Worm (Caenorhabditis elegans) whole organism, L3 larva: ENCODE measurements around the gene srz-105.

Experiments
- R02D3.7 ChIP-seq: fragments of 150-350 bp; optimal IDR thresholded peaks from 2 replicates; lab custom pipeline; 2014; ENCODE audit warnings: missing biosample characterization, missing genetic modification characterization
- ZK546.5 ChIP-seq: sonication (generic microtip); optimal IDR thresholded peaks from 2 replicates; lab custom pipeline; 2017; ENCODE audit warnings: missing biosample characterization, missing genetic modification characterization
- aly-2 ChIP-seq: fragments of 150-350 bp; optimal IDR thresholded peaks from 2 replicates; lab custom pipeline; 2014; ENCODE audit warnings: missing biosample characterization, missing genetic modification characterization
- ceh-16 ChIP-seq: sonication (generic microtip); optimal IDR thresholded peaks from 2 replicates; lab custom pipeline; 2017; ENCODE audit warnings: missing biosample characterization, missing genetic modification characterization
- ceh-28 ChIP-seq: fragments of 150-350 bp; optimal IDR thresholded peaks from 2 replicates; lab custom pipeline; 2014; ENCODE audit warnings: missing biosample characterization, missing genetic modification reagents, missing genetic modification characterization
- ceh-9 ChIP-seq: sonication (generic microtip); optimal IDR thresholded peaks from 2 replicates; lab custom pipeline; 2018; ENCODE audit warnings: missing biosample characterization, missing genetic modification characterization
- egl-5 ChIP-seq: fragments of 150-350 bp; optimal IDR thresholded peaks from 2 replicates; lab custom pipeline; 2017; ENCODE audit warnings: missing biosample characterization, missing genetic modification reagents, missing genetic modification characterization, inconsistent platforms
- elt-3 ChIP-seq, 3 experiments: fragments of 150-350 bp in 1 of 3; sonication (generic microtip) in 2 of 3; optimal IDR thresholded peaks; 2 replicates in 2 of 3; 4 replicates in 1 of 3; lab custom pipeline; 2014 to 2017; ENCODE audit warnings: missing biosample characterization in 3 of 3, missing genetic modification characterization in 3 of 3
- fkh-10 ChIP-seq: sonication (generic microtip); optimal IDR thresholded peaks from 2 replicates; lab custom pipeline; 2017; ENCODE audit warnings: missing biosample characterization, missing genetic modification reagents, missing genetic modification characterization
- fkh-2 ChIP-seq: fragments of 150-350 bp; optimal IDR thresholded peaks from 2 replicates; lab custom pipeline; 2014; ENCODE audit warnings: missing biosample characterization, missing genetic modification reagents, missing genetic modification characterization
- fos-1 ChIP-seq: fragments of 150-350 bp; optimal IDR thresholded peaks from 2 replicates; lab custom pipeline; 2014; ENCODE audit warnings: missing biosample characterization, missing genetic modification characterization
- hmg-11 ChIP-seq: sonication (generic microtip); optimal IDR thresholded peaks from 2 replicates; lab custom pipeline; 2016; ENCODE audit warnings: missing genetic modification characterization, missing compliant biosample characterization
- jun-1 ChIP-seq: fragments of 150-350 bp; optimal IDR thresholded peaks from 2 replicates; lab custom pipeline; 2014; ENCODE audit warnings: missing biosample characterization, missing genetic modification reagents, missing genetic modification characterization
- lin-39 ChIP-seq: fragments of 150-350 bp; optimal IDR thresholded peaks from 2 replicates; lab custom pipeline; 2018; ENCODE audit warnings: missing biosample characterization, missing genetic modification reagents, missing genetic modification characterization
- mdl-1 ChIP-seq: fragments of 150-350 bp; optimal IDR thresholded peaks from 2 replicates; lab custom pipeline; 2014; ENCODE audit warnings: missing biosample characterization, missing genetic modification characterization
- mml-1 ChIP-seq: fragments of 150-350 bp; sonication (generic microtip); optimal IDR thresholded peaks from 3 replicates; lab custom pipeline; 2014; ENCODE audit warnings: missing biosample characterization, missing genetic modification characterization
- nhr-11 ChIP-seq: fragments of 150-350 bp; optimal IDR thresholded peaks from 2 replicates; lab custom pipeline; 2014; ENCODE audit warnings: missing biosample characterization, missing genetic modification characterization
- nhr-23 ChIP-seq: fragments of 150-350 bp; optimal IDR thresholded peaks from 2 replicates; lab custom pipeline; 2014; ENCODE audit warnings: missing biosample characterization, missing genetic modification reagents, missing genetic modification characterization
- nhr-237 ChIP-seq: fragments of 150-350 bp; optimal IDR thresholded peaks from 2 replicates; lab custom pipeline; 2014; ENCODE audit warnings: missing biosample characterization, missing genetic modification characterization
- nhr-28 ChIP-seq: fragments of 150-350 bp; optimal IDR thresholded peaks from 2 replicates; lab custom pipeline; 2014; ENCODE audit warnings: missing biosample characterization, missing genetic modification characterization
- nhr-43 ChIP-seq: sonication (generic microtip); optimal IDR thresholded peaks from 2 replicates; lab custom pipeline; 2016; ENCODE audit warnings: mild to moderate bottlenecking, missing genetic modification characterization, missing compliant biosample characterization; ENCODE audit not compliant: poor library complexity, severe bottlenecking
- nhr-67 ChIP-seq: fragments of 150-350 bp; optimal IDR thresholded peaks from 2 replicates; lab custom pipeline; 2014; ENCODE audit warnings: missing biosample characterization, missing genetic modification characterization
- nhr-76 ChIP-seq: fragments of 150-350 bp; sonication (generic microtip); optimal IDR thresholded peaks from 5 replicates; lab custom pipeline; 2014; ENCODE audit warnings: missing biosample characterization, missing genetic modification characterization
- nhr-77 ChIP-seq: fragments of 150-350 bp; optimal IDR thresholded peaks from 2 replicates; lab custom pipeline; 2014; ENCODE audit warnings: missing biosample characterization, missing genetic modification characterization
- pha-4 ChIP-seq: fragments of 150-350 bp; optimal IDR thresholded peaks from 2 replicates; lab custom pipeline; 2014; ENCODE audit warnings: missing biosample characterization, missing genetic modification reagents, missing genetic modification characterization
- pqm-1 ChIP-seq: fragments of 150-350 bp; optimal IDR thresholded peaks from 2 replicates; lab custom pipeline; 2017; ENCODE audit warnings: missing biosample characterization, missing genetic modification characterization, inconsistent platforms
- sea-2 ChIP-seq: fragments of 150-350 bp; sonication (generic microtip); optimal IDR thresholded peaks from 4 replicates; lab custom pipeline; 2014; ENCODE audit warnings: missing biosample characterization, missing genetic modification reagents, missing genetic modification characterization
- skn-1 ChIP-seq: fragments of 150-350 bp; optimal IDR thresholded peaks from 2 replicates; lab custom pipeline; 2014; ENCODE audit warnings: missing biosample characterization, missing genetic modification characterization
- snpc-4 ChIP-seq: fragments of 150-350 bp; optimal IDR thresholded peaks from 2 replicates; lab custom pipeline; 2014; ENCODE audit warnings: missing biosample characterization, missing genetic modification characterization
- tbx-2 ChIP-seq: sonication (generic microtip); optimal IDR thresholded peaks from 2 replicates; lab custom pipeline; 2016; ENCODE audit warnings: mild to moderate bottlenecking, missing genetic modification characterization, missing compliant biosample characterization
- zag-1 ChIP-seq: fragments of 150-350 bp; optimal IDR thresholded peaks from 2 replicates; lab custom pipeline; 2014; ENCODE audit warnings: missing biosample characterization, missing genetic modification characterization
- ztf-11 ChIP-seq: fragments of 150-350 bp; optimal IDR thresholded peaks from 2 replicates; lab custom pipeline; 2014; ENCODE audit warnings: missing biosample characterization, missing genetic modification characterization
- ztf-4 ChIP-seq: fragments of 150-350 bp; optimal IDR thresholded peaks from 2 replicates; lab custom pipeline; 2014; ENCODE audit warnings: missing biosample characterization, missing genetic modification characterization

Gene srz-105

DNA sequence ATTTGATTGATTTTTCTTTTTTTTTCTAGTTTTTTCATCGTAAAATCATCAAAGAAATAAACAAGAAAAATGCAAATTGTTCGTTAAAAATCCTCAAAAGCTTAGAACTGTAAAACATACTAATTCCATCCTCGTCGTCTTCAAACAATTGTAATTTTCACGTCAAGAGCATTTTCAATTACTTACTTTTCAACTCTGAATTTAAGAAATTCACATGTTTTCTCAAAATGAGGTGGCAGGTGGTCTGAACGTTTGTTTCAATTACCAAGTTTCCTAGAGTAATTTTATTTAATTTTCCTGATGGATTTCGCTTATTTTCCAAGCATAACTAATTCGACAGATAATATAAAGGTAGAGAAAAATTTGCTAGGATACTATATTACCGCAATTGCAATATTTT lies 1.3 kb upstream of the srz-105 start, which contains the start of gene srz-104:
srz-104 (plus strand) TSS at position 301 of the 400 bp plus-strand sequence.
- TF ChIP-seq nhr-237 (tag; lab: Kevin White, UChicago) (no peak), nhr-23 (no peak), fos-1 (tag; lab: Kevin White, UChicago) (no peak), tbx-2 (tag; lab: Kevin White, UChicago) (no peak), egl-5 (tag; lab: Kevin White, UChicago) (no peak), lin-39 (tag; lab: Kevin White, UChicago) (no peak), nhr-28 (tag; lab: Kevin White, UChicago) (no peak), ceh-9 (tag; lab: Kevin White, UChicago) (no peak), ceh-28 (no peak)
- TF ChIP-seq, all 47 proteins: peak for 0

DNA sequence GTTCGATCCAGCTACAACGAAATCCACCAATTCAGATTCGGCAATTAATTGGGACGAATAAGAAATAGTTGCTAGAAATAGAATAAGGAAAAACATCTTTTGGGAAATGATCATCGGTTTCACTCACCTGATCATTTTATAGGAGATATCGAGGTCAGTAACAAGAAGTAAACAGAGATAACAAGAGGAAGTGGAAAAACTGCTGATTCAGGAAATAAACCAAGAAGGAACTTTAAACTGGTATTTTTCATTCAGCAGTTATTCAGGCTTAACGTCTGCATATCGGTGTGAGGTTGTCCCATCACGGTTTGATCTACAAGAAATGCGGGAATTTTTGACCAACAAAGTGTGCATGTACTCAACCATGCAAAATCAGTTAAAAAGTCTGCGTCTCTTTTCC lies 3.8 kb downstream of the srz-105 start, which contains the start of gene K03D3.2:
K03D3.2 (minus strand) TSS at position 101 of the 400 bp plus-strand sequence.
- peak; percentile 60 for TF ChIP-seq nhr-23
- no peak for TF ChIP-seq pha-4 (tag; lab: Kevin White, UChicago)

DNA sequence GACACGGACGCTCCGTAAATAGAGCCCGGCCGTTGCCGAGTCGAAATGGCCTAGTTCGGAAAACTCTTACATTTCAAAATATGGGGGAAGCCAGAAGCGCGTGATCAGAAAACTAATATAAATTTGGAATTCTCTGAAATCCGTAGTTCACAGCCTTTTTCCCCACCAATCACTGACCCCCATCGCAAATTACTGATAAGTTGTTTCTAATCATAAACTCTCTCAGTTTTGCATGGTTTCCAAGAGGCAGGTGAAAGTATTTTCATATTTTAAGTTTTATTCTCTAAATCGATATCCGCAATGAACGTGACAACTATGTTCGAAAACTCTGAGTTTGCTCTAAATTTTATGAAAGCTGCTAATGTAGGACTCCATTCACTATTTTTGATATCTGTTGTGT lies 4.5 kb downstream of the srz-105 start, which contains the start of gene srz-74:
srz-74 (plus strand) TSS at position 301 of the 400 bp plus-strand sequence.
- no peak for TF ChIP-seq nhr-67 (tag; lab: Kevin White, UChicago)
- no peak for TF ChIP-seq hmg-11 (tag; lab: Kevin White, UChicago)
- TF ChIP-seq lin-39 (tag; lab: Kevin White, UChicago): no peak
- TF ChIP-seq nhr-43 (tag; lab: Kevin White, UChicago): no peak
- TF ChIP-seq mml-1 (tag; lab: Kevin White, UChicago): no peak
- TF ChIP-seq, all 47 proteins: peak for 0

DNA sequence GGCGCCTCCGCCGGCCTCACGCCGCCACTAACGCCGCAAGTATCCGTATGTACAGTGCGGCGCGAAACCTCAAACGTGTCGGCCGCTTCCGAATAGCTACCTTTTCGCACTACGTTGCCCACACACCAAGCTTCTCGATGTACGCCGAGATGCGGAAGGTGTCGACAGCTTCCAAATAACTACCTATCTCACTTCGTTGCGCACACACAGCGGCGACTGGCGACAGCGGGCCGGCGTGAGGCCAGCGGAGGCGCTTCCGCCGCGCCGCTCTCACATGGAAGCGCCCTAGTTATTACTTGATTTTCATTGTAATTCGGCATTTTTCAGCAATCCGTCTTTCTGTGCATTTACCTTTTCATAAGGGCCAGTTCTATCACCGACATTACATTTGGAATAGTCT lies 5.8 kb downstream of the srz-105 start:
- TF ChIP-seq skn-1 (no peak), nhr-11 (no peak), nhr-77 (tag; lab: Kevin White, UChicago) (no peak), sea-2 (GFP tag; lab: Kevin White, UChicago) (no peak), ceh-9 (tag; lab: Kevin White, UChicago) (no peak), ztf-4 (tag; lab: Kevin White, UChicago) (no peak), mdl-1 (tag; lab: Kevin White, UChicago) (no peak), hmg-11 (tag; lab: Kevin White, UChicago) (no peak), pqm-1 (no peak), ztf-11 (tag; lab: Kevin White, UChicago) (no peak), ceh-28 (no peak), aly-2 (tag; lab: Kevin White, UChicago) (no peak), nhr-76 (no peak), snpc-4 (no peak), fkh-2 (tag; lab: Kevin White, UChicago) (no peak)
- TF ChIP-seq, all 47 proteins: peak for 0

DNA sequence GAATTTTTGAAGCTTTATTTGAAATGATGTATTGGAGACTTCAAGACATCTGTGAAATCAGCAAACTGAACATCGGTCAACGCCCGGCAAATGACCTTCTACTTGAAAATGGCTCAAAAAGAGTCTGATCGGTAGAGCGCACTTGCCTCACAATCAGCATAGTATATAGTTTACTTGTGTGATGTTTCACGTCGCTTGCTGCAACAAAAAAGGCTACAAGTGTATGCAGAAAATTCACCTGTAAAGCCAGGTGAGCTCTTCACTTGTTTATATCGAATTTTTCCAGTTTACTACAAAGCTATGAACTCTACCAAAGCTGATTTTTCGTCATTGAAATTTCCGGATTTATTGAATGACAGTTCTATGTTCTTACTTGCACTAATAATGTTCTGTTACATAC lies 7.9 kb downstream of the srz-105 start, which contains the start of gene srz-71:
srz-71 (plus strand) TSS at position 301 of the 400 bp plus-strand sequence.
- TF ChIP-seq fkh-10 (GFP tag; lab: Kevin White, UChicago): no peak
- no peak for TF ChIP-seq zag-1
- TF ChIP-seq ceh-28: no peak
- no peak for TF ChIP-seq mdl-1 (tag; lab: Kevin White, UChicago)

DNA sequence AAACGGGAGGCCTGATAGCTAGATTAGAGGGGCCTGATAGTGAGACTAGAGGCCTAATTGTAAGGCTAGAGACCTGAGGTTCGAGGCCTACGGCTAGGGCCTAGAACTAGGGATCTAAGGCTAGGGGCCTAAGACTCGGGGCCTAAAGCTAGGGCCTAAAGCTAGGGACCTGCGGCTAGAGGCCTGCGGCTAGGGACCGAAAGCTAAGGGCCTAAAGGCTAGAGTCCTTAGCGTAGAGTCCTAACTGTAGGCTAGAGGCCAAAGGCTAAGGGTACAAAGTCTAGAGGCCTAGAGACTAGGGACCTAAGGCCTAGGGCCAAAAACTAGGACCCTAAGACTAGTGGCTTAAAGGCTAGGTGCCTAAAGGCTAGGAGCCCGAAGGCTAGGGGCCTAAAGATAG lies 8.4 kb downstream of the srz-105 start:
- TF ChIP-seq hmg-11 (tag; lab: Kevin White, UChicago) (no peak), ztf-11 (tag; lab: Kevin White, UChicago) (no peak), ceh-16 (no peak), mml-1 (tag; lab: Kevin White, UChicago) (no peak), sea-2 (GFP tag; lab: Kevin White, UChicago) (no peak), snpc-4 (no peak)

DNA sequence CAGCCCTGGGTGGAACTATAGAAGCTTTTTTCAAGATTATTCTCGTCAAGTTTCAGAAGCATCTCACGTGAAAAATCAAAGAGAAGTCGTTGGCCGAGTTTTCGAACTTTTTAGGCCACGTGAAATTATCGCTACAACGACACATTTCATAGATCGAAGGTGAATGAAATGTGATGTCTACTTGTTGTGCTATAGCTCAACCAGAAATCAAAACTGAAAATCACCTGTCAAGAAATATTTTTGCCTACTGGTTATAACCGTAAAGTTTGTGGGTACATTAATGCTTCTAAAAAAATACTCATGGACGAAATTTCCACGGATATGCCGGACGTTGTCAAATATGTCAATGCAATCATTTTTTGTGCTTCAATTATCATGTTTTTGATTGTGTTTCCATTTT lies 10.3 kb downstream of the srz-105 start, which contains the start of gene srz-38:
srz-38 (plus strand) TSS at position 301 of the 400 bp plus-strand sequence.
- TF ChIP-seq R02D3.7 (no peak), fos-1 (tag; lab: Kevin White, UChicago) (no peak), jun-1 (tag; lab: Kevin White, UChicago) (no peak), elt-3 (tag; optimal IDR thresholded peaks at IDR 0.05; lab: Kevin White, UChicago) (no peak), ZK546.5 (no peak)
